Fruit fly (Drosophila melanogaster): ENCODE results near the gene Paris.

dm6 chr2L:4422154-4422553 lies 41.3 kb upstream of the Paris start:
- TF ChIP-seq ttk (optimal IDR thresholded peaks at IDR 0.05) (no peak), Myc (optimal IDR thresholded peaks at IDR 0.05) (no peak), psq (optimal IDR thresholded peaks at IDR 0.05) (no peak), h (optimal IDR thresholded peaks at IDR 0.05) (no peak)
